Fruit fly (Drosophila melanogaster): ENCODE results near the gene hoe1.
A peak's percentile ranks its signal among the peaks of the same experiment; 100 is the strongest.

hoe1 gene

dm6 chr2L:4971329-4971798, 39.2 kb upstream of the hoe1 start, which contains the start of gene CG14043 (continued):
- TF ChIP-seq HLH54F (GFP tag; optimal IDR thresholded peaks at IDR 0.05) (no peak), CG9797 (GFP tag; optimal IDR thresholded peaks at IDR 0.05) (peak; percentile 99), CG9932 (GFP tag; IDR thresholded peaks at IDR 0.05) (peak; percentile 37; the same call in 1 of the 2 replicates), CG6254 (GFP tag; optimal IDR thresholded peaks at IDR 0.05) (no peak), CkIIα-i1 (GFP tag; IDR thresholded peaks at IDR 0.05) (no peak), Lim3 (GFP tag; IDR thresholded peaks at IDR 0.05) (no peak), CG13424 (tag; optimal IDR thresholded peaks at IDR 0.05) (peak; percentile 42), Sry-δ (GFP tag; optimal IDR thresholded peaks at IDR 0.05) (peak; percentile 56), CG4820 (GFP tag; optimal IDR thresholded peaks at IDR 0.05) (no peak), unc-4 (GFP tag; IDR thresholded peaks at IDR 0.05; ENCODE audit: partially characterized antibody) (peak; percentile 42; the same call in 1 of the 2 replicates), CoRest (tag; optimal IDR thresholded peaks at IDR 0.05) (peak; percentile 60), CG31224 (GFP tag; IDR thresholded peaks at IDR 0.05) (no peak), gfzf (GFP tag; optimal IDR thresholded peaks at IDR 0.05) (peak; percentile 98), CG30403 (GFP tag; optimal IDR thresholded peaks at IDR 0.05) (peak; percentile 48), sens-2 (GFP tag; IDR thresholded peaks at IDR 0.05) (no peak), CG11247 (GFP tag; IDR thresholded peaks at IDR 0.05) (no peak), Dfd (GFP tag; optimal IDR thresholded peaks at IDR 0.05) (no peak), ATbp (GFP tag; optimal IDR thresholded peaks at IDR 0.05) (no peak), aop (GFP tag; IDR thresholded peaks at IDR 0.05) (no peak), E2f2 (GFP tag; IDR thresholded peaks at IDR 0.05) (peak; percentile 83), org-1 (GFP tag; optimal IDR thresholded peaks at IDR 0.05) (no peak), nerfin-1 (tag; optimal IDR thresholded peaks at IDR 0.05) (no peak), CG11560 (tag; IDR thresholded peaks at IDR 0.05) (peak; percentile 32; the same call in 1 of the 3 replicates), run (tag; optimal IDR thresholded peaks at IDR 0.05) (no peak), CG4328 (GFP tag; optimal IDR thresholded peaks at IDR 0.05) (no peak), sqz (GFP tag; optimal IDR thresholded peaks at IDR 0.05) (no peak), CG42726 (GFP tag; IDR thresholded peaks at IDR 0.05; ENCODE audit: partially characterized antibody) (no peak), psq (GFP tag; optimal IDR thresholded peaks at IDR 0.05) (no peak), twi (tag; optimal IDR thresholded peaks at IDR 0.05) (peak; percentile 21), chif (GFP tag; optimal IDR thresholded peaks at IDR 0.05) (peak in 1 of 2 experiments; percentile 33), bigmax (GFP tag; optimal IDR thresholded peaks at IDR 0.05) (no peak), CG15479 (GFP tag; optimal IDR thresholded peaks at IDR 0.05) (peak; percentile 2), CG1602 (GFP tag; optimal IDR thresholded peaks at IDR 0.05) (peak; percentile 21), jigr1 (GFP tag; IDR thresholded peaks at IDR 0.05) (no peak), CG13775 (GFP tag; optimal IDR thresholded peaks at IDR 0.05) (peak; percentile 31), Trl (optimal IDR thresholded peaks at IDR 0.05) (no peak), Trl (GFP tag; optimal IDR thresholded peaks at IDR 0.05) (no peak), lbe (GFP tag; optimal IDR thresholded peaks at IDR 0.05) (no peak), zen (tag; optimal IDR thresholded peaks at IDR 0.05) (peak; percentile 68), Bdp1 (GFP tag; optimal IDR thresholded peaks at IDR 0.05) (no peak), MBD-R2 (GFP tag; IDR thresholded peaks at IDR 0.05) (peak; percentile 69), pros (GFP tag; optimal IDR thresholded peaks at IDR 0.05) (no peak), CG11093 (GFP tag; IDR thresholded peaks at IDR 0.05) (no peak), CG1233 (GFP tag; optimal IDR thresholded peaks at IDR 0.05) (no peak), jumu (GFP tag; optimal IDR thresholded peaks at IDR 0.05) (peak; percentile 40), lab (GFP tag; optimal IDR thresholded peaks at IDR 0.05) (no peak), CG10267 (tag; optimal IDR thresholded peaks at IDR 0.05) (peak; percentile 68), cwo (GFP tag; optimal IDR thresholded peaks at IDR 0.05) (no peak), pan (optimal IDR thresholded peaks at IDR 0.05) (no peak), pan (GFP tag; optimal IDR thresholded peaks at IDR 0.05 in 1 of 2, IDR thresholded peaks at IDR 0.05 in 1 of 2) (no peak), CG17612 (GFP tag; IDR thresholded peaks at IDR 0.05) (no peak), B-H1 (GFP tag; IDR thresholded peaks at IDR 0.05) (no peak)

All from whole organism, embryonic.